Fruit fly (Drosophila melanogaster) whole organism, embryonic: ENCODE measurements around the gene CG1640.

Source experiments
- ATbp ChIP-seq: fragments of 200-800 bp; sonication (Bioruptor generic); optimal IDR thresholded peaks from 2 replicates; lab custom pipeline; 2017; ENCODE audit warnings: missing biosample characterization, mild to moderate bottlenecking, missing genetic modification characterization, missing genetic modification reagents
- Abd-B ChIP-seq: fragments of 200-800 bp; sonication (Bioruptor generic); optimal IDR thresholded peaks from 2 replicates; lab custom pipeline; 2018; ENCODE audit warnings: missing biosample characterization, mild to moderate bottlenecking, missing genetic modification characterization, moderate library complexity
- BEAF-32 ChIP-seq: fragments of 200-800 bp; sonication (Bioruptor generic); optimal IDR thresholded peaks from 3 replicates; lab custom pipeline; 2017; ENCODE audit warnings: missing biosample characterization, missing genetic modification characterization, mild to moderate bottlenecking, moderate library complexity, missing genetic modification reagents
- Bgb ChIP-seq: fragments of 200-800 bp; sonication (Bioruptor generic); IDR thresholded peaks from 2 replicates; pipeline ENCODE4 v1.3.6; 2022; ENCODE audit warnings: missing biosample characterization, missing genetic modification characterization; ENCODE audit not compliant: partially characterized antibody
- CG10147 ChIP-seq: fragments of 200-800 bp; sonication (Bioruptor generic); optimal IDR thresholded peaks from 2 replicates; lab custom pipeline; 2019; ENCODE audit warnings: missing biosample characterization, mild to moderate bottlenecking, missing genetic modification characterization, moderate library complexity
- CG10979 ChIP-seq: fragments of 200-800 bp; sonication (Bioruptor generic); optimal IDR thresholded peaks from 2 replicates; lab custom pipeline; 2018; ENCODE audit warnings: missing biosample characterization, mild to moderate bottlenecking, missing genetic modification characterization, moderate library complexity
- CG12236 ChIP-seq: fragments of 200-800 bp; sonication (Bioruptor generic); optimal IDR thresholded peaks from 2 replicates; lab custom pipeline; 2016; ENCODE audit warnings: missing biosample characterization, missing genetic modification characterization
- CG12299 ChIP-seq: fragments of 200-800 bp; sonication (Bioruptor generic); optimal IDR thresholded peaks from 2 replicates; lab custom pipeline; 2018; ENCODE audit warnings: missing biosample characterization, mild to moderate bottlenecking, missing genetic modification characterization
- CG12659 ChIP-seq: fragments of 200-800 bp; sonication (Bioruptor generic); optimal IDR thresholded peaks from 3 replicates; lab custom pipeline; 2017; ENCODE audit warnings: mild to moderate bottlenecking, missing biosample characterization, missing genetic modification reagents, missing genetic modification characterization
- CG13775 ChIP-seq: fragments of 200-800 bp; sonication (Bioruptor generic); optimal IDR thresholded peaks from 3 replicates; lab custom pipeline; 2017; ENCODE audit warnings: missing biosample characterization, mild to moderate bottlenecking, missing genetic modification characterization
- CG13894 ChIP-seq: fragments of 200-800 bp; sonication (Bioruptor generic); optimal IDR thresholded peaks from 3 replicates; lab custom pipeline; 2018; ENCODE audit warnings: missing biosample characterization, mild to moderate bottlenecking, missing genetic modification characterization, moderate library complexity
- CG15696 ChIP-seq: fragments of 200-800 bp; sonication (Bioruptor generic); optimal IDR thresholded peaks from 2 replicates; lab custom pipeline; 2019; ENCODE audit warnings: missing biosample characterization, mild to moderate bottlenecking, missing genetic modification characterization, moderate library complexity
- CG2875 ChIP-seq: fragments of 200-800 bp; sonication (Bioruptor generic); optimal IDR thresholded peaks from 2 replicates; lab custom pipeline; 2017; ENCODE audit warnings: missing biosample characterization, mild to moderate bottlenecking, missing genetic modification characterization, missing genetic modification reagents
- CG31224 ChIP-seq: fragments of 200-800 bp; sonication (Bioruptor generic); IDR thresholded peaks from 2 replicates; pipeline ENCODE4 v1.3.6; 2022; ENCODE audit warnings: missing biosample characterization, missing genetic modification characterization
- CG31441 ChIP-seq: fragments of 200-800 bp; sonication (Bioruptor generic); IDR thresholded peaks from 2 replicates; pipeline ENCODE4 v1.3.6; 2022; ENCODE audit warnings: missing biosample characterization, missing genetic modification characterization
- CG5180 ChIP-seq: fragments of 200-800 bp; sonication (Bioruptor generic); optimal IDR thresholded peaks from 3 replicates; lab custom pipeline; 2017; ENCODE audit warnings: missing biosample characterization, missing genetic modification characterization, mild to moderate bottlenecking, moderate library complexity, missing genetic modification reagents
- CG8359 ChIP-seq: fragments of 200-800 bp; sonication (Bioruptor generic); optimal IDR thresholded peaks from 2 replicates; lab custom pipeline; 2017; ENCODE audit warnings: missing biosample characterization, mild to moderate bottlenecking, missing genetic modification characterization, borderline replicate concordance
- CG9817 ChIP-seq: fragments of 200-800 bp; sonication (Bioruptor generic); optimal IDR thresholded peaks from 2 replicates; lab custom pipeline; 2018; ENCODE audit warnings: missing biosample characterization, mild to moderate bottlenecking, missing genetic modification characterization, moderate library complexity
- D19B ChIP-seq: fragments of 200-800 bp; sonication (Bioruptor generic); optimal IDR thresholded peaks from 2 replicates; lab custom pipeline; 2017; ENCODE audit warnings: missing biosample characterization, mild to moderate bottlenecking, missing genetic modification characterization
- Dip2 ChIP-seq: fragments of 200-800 bp; sonication (Bioruptor generic); IDR thresholded peaks from 2 replicates; pipeline ENCODE4 v1.3.6; 2022; ENCODE audit warnings: missing biosample characterization, missing genetic modification characterization
- Dip3 ChIP-seq: fragments of 200-800 bp; sonication (Bioruptor generic); optimal IDR thresholded peaks from 3 replicates; lab custom pipeline; 2016; ENCODE audit warnings: missing biosample characterization, missing genetic modification characterization
- Doc3 ChIP-seq: fragments of 200-800 bp; sonication (Bioruptor generic); IDR thresholded peaks from 3 replicates; pipeline ENCODE4 v1.3.6; 2022; ENCODE audit warnings: missing biosample characterization, missing genetic modification characterization; ENCODE audit not compliant: partially characterized antibody
- Elba2 ChIP-seq: fragments of 200-800 bp; sonication (Bioruptor generic); optimal IDR thresholded peaks from 3 replicates; lab custom pipeline; 2016; ENCODE audit warnings: missing biosample characterization, missing genetic modification characterization
- Ets97D ChIP-seq: fragments of 200-800 bp; sonication (Bioruptor generic); optimal IDR thresholded peaks from 3 replicates; lab custom pipeline; 2016; ENCODE audit warnings: missing biosample characterization, missing genetic modification characterization
- HmgZ ChIP-seq: fragments of 200-800 bp; sonication (Bioruptor generic); optimal IDR thresholded peaks from 2 replicates; lab custom pipeline; 2018; ENCODE audit warnings: missing biosample characterization, mild to moderate bottlenecking, missing genetic modification characterization
- Hr51 ChIP-seq, 2 experiments: fragments of 200-800 bp; sonication (Bioruptor generic); optimal IDR thresholded peaks; 2 replicates in 1 of 2; 3 replicates in 1 of 2; lab custom pipeline; 2016 to 2018; ENCODE audit warnings: missing biosample characterization in 2 of 2, missing genetic modification characterization in 2 of 2, mild to moderate bottlenecking in 1 of 2, moderate library complexity in 1 of 2
- Hsf ChIP-seq: fragments of 200-800 bp; sonication (Bioruptor generic); optimal IDR thresholded peaks from 3 replicates; lab custom pipeline; 2016; ENCODE audit warnings: missing biosample characterization, missing genetic modification characterization
- Oli ChIP-seq: fragments of 200-800 bp; sonication (Bioruptor generic); optimal IDR thresholded peaks from 2 replicates; lab custom pipeline; 2018; ENCODE audit warnings: missing biosample characterization, mild to moderate bottlenecking, missing genetic modification characterization, moderate library complexity
- Poxn ChIP-seq: fragments of 200-800 bp; sonication (Bioruptor generic); IDR thresholded peaks from 2 replicates; pipeline ENCODE4 v1.3.6; 2022; ENCODE audit warnings: missing biosample characterization, missing genetic modification characterization
- Ptx1 ChIP-seq: fragments of 200-800 bp; sonication (Bioruptor generic); IDR thresholded peaks from 2 replicates; pipeline ENCODE4 v1.3.6; 2022; ENCODE audit warnings: missing biosample characterization, missing genetic modification characterization
- Sin3A ChIP-seq: fragments of >200 bp; optimal IDR thresholded peaks from 2 replicates; lab custom pipeline; 2018
- Six4 ChIP-seq: fragments of 200-800 bp; sonication (Bioruptor generic); optimal IDR thresholded peaks from 2 replicates; lab custom pipeline; 2016; ENCODE audit warnings: missing biosample characterization, missing genetic modification characterization
- Spps ChIP-seq: fragments of 200-800 bp; sonication (Bioruptor generic); optimal IDR thresholded peaks from 2 replicates; lab custom pipeline; 2018; ENCODE audit warnings: missing biosample characterization, mild to moderate bottlenecking, missing genetic modification characterization
- TFAM ChIP-seq: fragments of 200-800 bp; sonication (Bioruptor generic); optimal IDR thresholded peaks from 2 replicates; lab custom pipeline; 2017; ENCODE audit warnings: missing biosample characterization, missing genetic modification characterization, inconsistent platforms
- al ChIP-seq: fragments of 200-800 bp; sonication (Bioruptor generic); IDR thresholded peaks from 2 replicates; pipeline ENCODE4 v1.3.6; 2022; ENCODE audit warnings: missing biosample characterization, missing genetic modification characterization
- chinmo ChIP-seq: fragments of 200-800 bp; sonication (Bioruptor generic); IDR thresholded peaks from 4 replicates; pipeline ENCODE4 v1.3.6; 2022; ENCODE audit warnings: missing biosample characterization, missing genetic modification characterization; ENCODE audit not compliant: partially characterized antibody
- croc ChIP-seq: fragments of 200-800 bp; sonication (Bioruptor generic); conservative IDR thresholded peaks from 3 replicates; pipeline ENCODE4 v1.3.6; 2022; ENCODE audit warnings: missing biosample characterization, missing genetic modification characterization
- crp ChIP-seq, 2 experiments: fragments of 200-800 bp; sonication (Bioruptor generic); optimal IDR thresholded peaks; 2 replicates in 1 of 2; 3 replicates in 1 of 2; lab custom pipeline; 2017; ENCODE audit warnings: missing biosample characterization in 2 of 2, missing genetic modification characterization in 2 of 2, mild to moderate bottlenecking in 1 of 2, moderate library complexity in 1 of 2
- fd3F ChIP-seq: fragments of 200-800 bp; sonication (Bioruptor generic); optimal IDR thresholded peaks from 2 replicates; lab custom pipeline; 2018; ENCODE audit warnings: missing biosample characterization, mild to moderate bottlenecking, missing genetic modification characterization, moderate library complexity
- grau ChIP-seq: fragments of 200-800 bp; optimal IDR thresholded peaks from 3 replicates; lab custom pipeline; 2019; ENCODE audit warnings: missing biosample characterization, mild to moderate bottlenecking, missing genetic modification characterization, moderate library complexity
- hkb ChIP-seq, 2 experiments: fragments of 200-800 bp in 1 of 2; fragments of >200 bp in 1 of 2; sonication (Bioruptor generic) in 1 of 2; IDR thresholded peaks in 1 of 2; optimal IDR thresholded peaks in 1 of 2; 2 replicates each; pipeline versions ENCODE4 v1.3.6 to Lab custom; 2017 to 2022; ENCODE audit warnings: missing biosample characterization in 1 of 2, missing genetic modification characterization in 1 of 2
- oc ChIP-seq: fragments of 200-800 bp; sonication (Bioruptor generic); optimal IDR thresholded peaks from 2 replicates; lab custom pipeline; 2018; ENCODE audit warnings: missing biosample characterization, mild to moderate bottlenecking, missing genetic modification characterization, moderate library complexity
- pho ChIP-seq: fragments of 200-800 bp; sonication (Bioruptor generic); optimal IDR thresholded peaks from 2 replicates; lab custom pipeline; 2016; ENCODE audit warnings: missing biosample characterization, missing genetic modification characterization
- phol ChIP-seq: fragments of 200-800 bp; sonication (Bioruptor generic); optimal IDR thresholded peaks from 3 replicates; lab custom pipeline; 2018; ENCODE audit warnings: missing biosample characterization, mild to moderate bottlenecking, missing genetic modification characterization, moderate library complexity
- ranshi ChIP-seq: fragments of 200-800 bp; sonication (Bioruptor generic); IDR thresholded peaks from 2 replicates; pipeline ENCODE4 v1.3.6; 2022; ENCODE audit warnings: missing biosample characterization, missing genetic modification characterization
- toy ChIP-seq: fragments of 200-800 bp; sonication (Bioruptor generic); IDR thresholded peaks from 2 replicates; pipeline ENCODE4 v1.3.6; 2022; ENCODE audit warnings: missing biosample characterization, missing genetic modification characterization
- trem ChIP-seq: fragments of 200-800 bp; optimal IDR thresholded peaks from 3 replicates; lab custom pipeline; 2019; ENCODE audit warnings: missing biosample characterization, mild to moderate bottlenecking, missing genetic modification characterization, moderate library complexity

Gene CG1640

dm6 chrX:13331814-13332701 lies 38.3 kb upstream of the CG1640 start (continued):
- TF ChIP-seq fd3F (GFP tag; lab: Kevin White, UChicago) (no peak), al (GFP tag; lab: Robert Waterston, UW) (no peak), CG12236 (GFP tag; lab: Kevin White, UChicago) (no peak), CG13894 (tag; lab: Kevin White, UChicago) (peak; percentile 99), CG10979 (tag; lab: Kevin White, UChicago) (no peak), HmgZ (no peak), oc (no peak), Hr51 (GFP tag; optimal IDR thresholded peaks at IDR 0.05; lab: Kevin White, UChicago) (peak in 1 of 2 experiments; percentile 33), CG31224 (GFP tag; lab: Robert Waterston, UW) (no peak), chinmo (GFP tag; lab: Robert Waterston, UW) (no peak), CG9817 (tag; lab: Kevin White, UChicago) (peak; percentile 2), BEAF-32 (GFP tag; lab: Kevin White, UChicago) (no peak), Six4 (no peak), croc (GFP tag; lab: Robert Waterston, UW) (no peak), CG2875 (GFP tag; lab: Kevin White, UChicago) (no peak), CG12659 (GFP tag; lab: Kevin White, UChicago) (no peak), Ptx1 (GFP tag; lab: Robert Waterston, UW) (peak; percentile 28; the same call in 1 of the 2 replicates), Elba2 (GFP tag; lab: Kevin White, UChicago) (no peak), Abd-B (GFP tag; lab: Kevin White, UChicago) (no peak), hkb (optimal IDR thresholded peaks at IDR 0.05; lab: Kevin White, UChicago) (no peak), hkb (GFP tag; IDR thresholded peaks at IDR 0.05; lab: Robert Waterston, UW) (0 out of 2 replicates have a peak, but pooled peaks have one; percentile 23), grau (tag; lab: Kevin White, UChicago) (no peak), CG31441 (GFP tag; lab: Robert Waterston, UW) (no peak), ATbp (GFP tag; lab: Kevin White, UChicago) (peak; percentile 34), Bgb (no peak), trem (tag; lab: Kevin White, UChicago) (no peak), TFAM (no peak), Doc3 (GFP tag; lab: Robert Waterston, UW) (no peak), pho (GFP tag; lab: Kevin White, UChicago) (no peak), CG13775 (no peak), ranshi (GFP tag; lab: Robert Waterston, UW) (no peak), CG10147 (no peak), Dip3 (GFP tag; lab: Kevin White, UChicago) (no peak), Dip2 (GFP tag; lab: Robert Waterston, UW) (no peak), Poxn (no peak), phol (tag; lab: Kevin White, UChicago) (peak; percentile 15), Hsf (GFP tag; lab: Kevin White, UChicago) (no peak), CG8359 (GFP tag; lab: Kevin White, UChicago) (no peak), Spps (no peak), toy (GFP tag; lab: Robert Waterston, UW) (no peak), CG12299 (tag; lab: Kevin White, UChicago) (no peak), crp (GFP tag; optimal IDR thresholded peaks at IDR 0.05; lab: Kevin White, UChicago) (peak in 1 of 2 experiments; percentile 39), Oli (tag; lab: Kevin White, UChicago) (no peak), Sin3A (lab: Kevin White, UChicago) (no peak), D19B (GFP tag; lab: Kevin White, UChicago) (no peak), CG5180 (GFP tag; lab: Kevin White, UChicago) (no peak), Ets97D (GFP tag; lab: Kevin White, UChicago) (no peak), CG15696 (no peak)
